Fruit fly (Drosophila melanogaster) whole organism, wandering third instar larva: ENCODE data around the gene Faa.
A peak's percentile ranks its signal among the peaks of the same experiment; 100 is the strongest.

Experiments
- Abd-B ChIP-seq: fragments of >200 bp; optimal IDR thresholded peaks from 2 replicates; lab custom pipeline; 2017; ENCODE audit warnings: missing biosample characterization, missing genetic modification characterization
- CG32264 ChIP-seq: fragments of 200-800 bp; sonication (Bioruptor generic); optimal IDR thresholded peaks from 2 replicates; lab custom pipeline; 2016; ENCODE audit warnings: missing biosample characterization, missing genetic modification characterization
- CG9705 ChIP-seq: fragments of 200-800 bp; sonication (Bioruptor generic); optimal IDR thresholded peaks from 2 replicates; lab custom pipeline; 2018; ENCODE audit warnings: missing biosample characterization, mild to moderate bottlenecking, missing genetic modification characterization
- CrebA ChIP-seq: fragments of 200-800 bp; sonication (Bioruptor generic); optimal IDR thresholded peaks from 2 replicates; lab custom pipeline; 2016; ENCODE audit warnings: missing biosample characterization, mild to moderate bottlenecking, missing genetic modification characterization, borderline replicate concordance
- Dfd ChIP-seq: fragments of >200 bp; optimal IDR thresholded peaks from 2 replicates; lab custom pipeline; 2017; ENCODE audit warnings: missing biosample characterization, missing genetic modification characterization
- Dif ChIP-seq: fragments of 200-275, 200-300 bp; sonication (Bioruptor generic); optimal IDR thresholded peaks from 2 replicates; lab custom pipeline; 2018; ENCODE audit warnings: missing biosample characterization, missing genetic modification characterization; ENCODE audit not compliant: partially characterized antibody
- GATAd ChIP-seq: sonication (Bioruptor generic); optimal IDR thresholded peaks from 2 replicates; lab custom pipeline; 2016; ENCODE audit warnings: missing biosample characterization, missing genetic modification characterization
- HLH106 ChIP-seq: fragments of 200-800 bp; optimal IDR thresholded peaks from 3 replicates; lab custom pipeline; 2019; ENCODE audit warnings: missing biosample characterization, mild to moderate bottlenecking, missing genetic modification characterization, moderate library complexity
- Hnf4 ChIP-seq: fragments of 200-800 bp; sonication (Bioruptor generic); optimal IDR thresholded peaks from 2 replicates; lab custom pipeline; 2016; ENCODE audit warnings: missing biosample characterization, mild to moderate bottlenecking, missing genetic modification characterization
- Hr78 ChIP-seq: fragments of >200 bp; optimal IDR thresholded peaks from 2 replicates; lab custom pipeline; 2017; ENCODE audit warnings: missing biosample characterization, missing genetic modification characterization
- Hr83 ChIP-seq: fragments of 200-300 bp; sonication (Bioruptor generic); optimal IDR thresholded peaks from 2 replicates; lab custom pipeline; 2016; ENCODE audit warnings: missing biosample characterization, mild to moderate bottlenecking, missing genetic modification characterization, moderate library complexity; ENCODE audit not compliant: poor library complexity, severe bottlenecking
- Jra ChIP-seq: sonication (Bioruptor generic); optimal IDR thresholded peaks from 2 replicates; lab custom pipeline; 2016; ENCODE audit warnings: missing biosample characterization, missing genetic modification characterization
- Mio ChIP-seq: sonication (Bioruptor generic); optimal IDR thresholded peaks from 2 replicates; lab custom pipeline; 2016; ENCODE audit warnings: missing biosample characterization, missing genetic modification characterization
- Myc ChIP-seq: fragments of >200 bp; optimal IDR thresholded peaks from 2 replicates; lab custom pipeline; 2017
- N ChIP-seq: fragments of >200 bp; optimal IDR thresholded peaks from 2 replicates; lab custom pipeline; 2018; ENCODE audit warnings: missing biosample characterization, missing external identifiers, missing genetic modification characterization
- OdsH ChIP-seq: fragments of 200-800 bp; sonication (Bioruptor generic); optimal IDR thresholded peaks from 2 replicates; lab custom pipeline; 2016; ENCODE audit warnings: missing biosample characterization, mild to moderate bottlenecking, missing genetic modification characterization
- Rel ChIP-seq, 2 experiments: fragments of 200-800 bp; sonication (Bioruptor generic) in 1 of 2; optimal IDR thresholded peaks; 2 replicates in 1 of 2; 3 replicates in 1 of 2; lab custom pipeline; 2016 to 2019; ENCODE audit warnings: mild to moderate bottlenecking in 2 of 2, missing biosample characterization in 2 of 2, missing genetic modification characterization in 2 of 2, moderate library complexity in 1 of 2
- Sp1 ChIP-seq: fragments of 200-800 bp; sonication (Bioruptor generic); optimal IDR thresholded peaks from 3 replicates; lab custom pipeline; 2019; ENCODE audit warnings: missing biosample characterization, mild to moderate bottlenecking, missing genetic modification characterization, moderate library complexity
- Vsx2 ChIP-seq: fragments of 200-300, 225-300 bp; sonication (Bioruptor generic); optimal IDR thresholded peaks from 2 replicates; lab custom pipeline; 2018; ENCODE audit warnings: missing biosample characterization, missing genetic modification characterization; ENCODE audit not compliant: partially characterized antibody
- br ChIP-seq: fragments of 200-800 bp; sonication (Bioruptor generic); optimal IDR thresholded peaks from 2 replicates; lab custom pipeline; 2016; ENCODE audit warnings: missing biosample characterization, missing genetic modification characterization
- brk ChIP-seq: fragments of 200-800 bp; sonication (Bioruptor generic); optimal IDR thresholded peaks from 2 replicates; lab custom pipeline; 2016; ENCODE audit warnings: missing biosample characterization, mild to moderate bottlenecking, missing genetic modification characterization
- dl ChIP-seq, 2 experiments: fragments of 175-275, 200-275 bp in 1 of 2; fragments of 200-275 bp in 1 of 2; sonication (Bioruptor generic); optimal IDR thresholded peaks; lab custom pipeline; 2018; ENCODE audit warnings: mild to moderate bottlenecking in 2 of 2, missing biosample characterization in 2 of 2, missing genetic modification characterization in 2 of 2, moderate library complexity in 2 of 2; ENCODE audit not compliant: partially characterized antibody in 2 of 2, insufficient read depth in 1 of 2
- dmrt93B ChIP-seq: fragments of 200-800 bp; sonication (Bioruptor generic); optimal IDR thresholded peaks from 2 replicates; lab custom pipeline; 2018; ENCODE audit warnings: missing biosample characterization, mild to moderate bottlenecking, missing genetic modification characterization
- dsf ChIP-seq: sonication (Bioruptor generic); optimal IDR thresholded peaks from 2 replicates; lab custom pipeline; 2016; ENCODE audit warnings: missing biosample characterization, missing genetic modification characterization, borderline replicate concordance
- ey ChIP-seq: fragments of 200-800 bp; sonication (Bioruptor generic); optimal IDR thresholded peaks from 2 replicates; lab custom pipeline; 2016; ENCODE audit warnings: missing biosample characterization, missing genetic modification characterization
- foxo ChIP-seq, 2 experiments: fragments of 200-800 bp; sonication (Bioruptor generic); optimal IDR thresholded peaks; 2 replicates in 1 of 2; 3 replicates in 1 of 2; lab custom pipeline; 2016 to 2017; ENCODE audit warnings: missing biosample characterization in 2 of 2, missing genetic modification characterization in 2 of 2
- fru ChIP-seq: fragments of 200-800 bp; sonication (Bioruptor generic); optimal IDR thresholded peaks from 3 replicates; lab custom pipeline; 2016; ENCODE audit warnings: missing biosample characterization, mild to moderate bottlenecking, missing genetic modification characterization
- h ChIP-seq: fragments of 200-800 bp; sonication (Bioruptor generic); optimal IDR thresholded peaks from 3 replicates; lab custom pipeline; 2016; ENCODE audit warnings: missing biosample characterization, mild to moderate bottlenecking, missing genetic modification characterization
- jim ChIP-seq: fragments of 175-275, 200-325 bp; sonication (Bioruptor generic); optimal IDR thresholded peaks from 2 replicates; lab custom pipeline; 2016; ENCODE audit warnings: missing biosample characterization, mild to moderate bottlenecking, missing genetic modification characterization
- lola ChIP-seq: fragments of >200 bp; optimal IDR thresholded peaks from 2 replicates; lab custom pipeline; 2017; ENCODE audit warnings: missing biosample characterization, missing genetic modification characterization
- pan ChIP-seq: fragments of >200 bp; optimal IDR thresholded peaks from 2 replicates; lab custom pipeline; 2017
- psq ChIP-seq: fragments of 200-800 bp; sonication (Bioruptor generic); optimal IDR thresholded peaks from 3 replicates; lab custom pipeline; 2017; ENCODE audit warnings: missing biosample characterization, mild to moderate bottlenecking, missing genetic modification characterization, moderate library complexity
- rgr ChIP-seq: fragments of 200-800 bp; sonication (Bioruptor generic); optimal IDR thresholded peaks from 3 replicates; lab custom pipeline; 2016; ENCODE audit warnings: missing biosample characterization, mild to moderate bottlenecking, missing genetic modification characterization
- sage ChIP-seq: fragments of 200-800 bp; sonication (Bioruptor generic); optimal IDR thresholded peaks from 2 replicates; lab custom pipeline; 2016; ENCODE audit warnings: missing biosample characterization, mild to moderate bottlenecking, missing genetic modification characterization
- sv ChIP-seq: fragments of 200-800 bp; sonication (Bioruptor generic); optimal IDR thresholded peaks from 3 replicates; lab custom pipeline; 2016; ENCODE audit warnings: missing biosample characterization, missing genetic modification characterization
- tai ChIP-seq: sonication (Bioruptor generic); optimal IDR thresholded peaks from 2 replicates; lab custom pipeline; 2016; ENCODE audit warnings: missing biosample characterization, missing genetic modification characterization
- usp ChIP-seq: fragments of >200 bp; optimal IDR thresholded peaks from 2 replicates; lab custom pipeline; 2017; ENCODE audit warnings: missing biosample characterization, missing genetic modification characterization
- woc ChIP-seq: sonication (Bioruptor generic); optimal IDR thresholded peaks from 2 replicates; lab custom pipeline; 2016; ENCODE audit warnings: missing biosample characterization, mild to moderate bottlenecking, missing genetic modification characterization

The Faa gene

DNA sequence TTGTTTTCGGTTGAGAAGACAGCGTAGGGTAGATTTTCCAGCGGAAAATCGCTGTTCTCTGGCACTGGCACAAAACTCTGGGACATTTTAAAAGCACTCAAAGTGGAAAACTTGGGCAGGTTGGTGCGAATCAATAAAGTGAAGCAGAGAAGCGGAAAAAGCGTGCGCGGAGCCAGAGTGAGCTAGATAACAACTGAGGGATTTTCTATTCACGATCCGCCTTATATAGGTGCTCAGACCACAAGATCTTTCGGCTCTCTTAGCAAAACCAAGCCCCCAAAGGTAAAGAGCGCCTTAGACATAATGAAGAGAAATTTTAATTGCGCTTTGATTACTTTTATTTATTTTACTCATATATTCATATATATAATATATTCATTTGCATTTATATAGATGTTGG, at the start of gene Faa:
TSS of gene Faa (minus strand) at position 200 of the 400 bp plus-strand sequence.
- TF ChIP-seq HLH106 (tag; lab: Kevin White, UChicago), result no peak
- TF ChIP-seq brk, result no peak
- TF ChIP-seq woc (GFP tag; lab: Kevin White, UChicago), result no peak
- no peak for TF ChIP-seq N (GFP tag; lab: Kevin White, UChicago)
- no peak for TF ChIP-seq GATAd (GFP tag; lab: Kevin White, UChicago)
- no peak for TF ChIP-seq h (GFP tag; lab: Kevin White, UChicago)
- TF ChIP-seq fru, result no peak
- TF ChIP-seq Hnf4, result no peak
- TF ChIP-seq Hr78, result no peak
- TF ChIP-seq OdsH (GFP tag; lab: Kevin White, UChicago), result no peak
- no peak for TF ChIP-seq psq
- TF ChIP-seq dsf (GFP tag; lab: Kevin White, UChicago), result no peak
- no peak for TF ChIP-seq CrebA
- no peak for TF ChIP-seq sv (GFP tag; lab: Kevin White, UChicago)
- TF ChIP-seq Jra (GFP tag; lab: Kevin White, UChicago), result no peak
- TF ChIP-seq sage (GFP tag; lab: Kevin White, UChicago), result no peak
- TF ChIP-seq dl (GFP tag; optimal IDR thresholded peaks at IDR 0.05; lab: Kevin White, UChicago; ENCODE audit: insufficient read depth in 1 of 2, partially characterized antibody in 2 of 2), result no peak

DNA sequence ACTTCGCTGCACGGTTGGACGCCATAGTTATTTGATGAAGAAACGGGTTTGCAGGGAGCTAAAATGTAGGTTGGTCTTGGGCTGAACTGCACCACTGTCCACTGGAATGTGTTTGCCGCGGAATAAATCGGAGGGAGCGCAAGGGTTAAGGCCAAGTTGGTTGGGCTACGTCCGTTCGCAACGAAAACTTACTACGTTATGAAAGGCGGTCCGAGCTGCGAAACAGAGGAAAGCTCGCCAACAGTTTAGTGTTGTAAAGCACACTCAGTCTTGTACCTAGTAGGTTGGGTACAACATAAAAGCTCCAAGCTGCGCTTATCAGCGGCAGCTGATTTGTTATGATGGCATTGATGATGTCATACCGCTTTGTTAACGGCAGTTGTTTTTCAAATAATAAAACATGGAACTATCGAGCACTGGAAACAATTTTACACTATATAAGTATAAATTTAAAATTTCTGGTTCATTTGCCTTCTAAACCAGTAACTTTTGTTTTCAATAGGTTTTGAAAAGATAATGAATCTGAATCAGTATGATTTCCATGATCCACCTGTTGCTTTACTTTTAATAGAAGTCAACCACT, 48.5 kb upstream of the Faa start, which contains the start of gene Chd64:
TSS of gene Chd64 (minus strand) at position 204 of the 583 bp plus-strand sequence.
- TF ChIP-seq pan, result no peak
- TF ChIP-seq sage (GFP tag; lab: Kevin White, UChicago), result peak; percentile 73
- TF ChIP-seq Sp1 (GFP tag; lab: Kevin White, UChicago), result peak; percentile 72
- peak; percentile 84 for TF ChIP-seq Rel (GFP tag; optimal IDR thresholded peaks at IDR 0.05; lab: Kevin White, UChicago)
- TF ChIP-seq Rel (tag; optimal IDR thresholded peaks at IDR 0.05; lab: Kevin White, UChicago), result peak; percentile 71
- TF ChIP-seq foxo (GFP tag; optimal IDR thresholded peaks at IDR 0.05; lab: Kevin White, UChicago), result no peak
- TF ChIP-seq CG9705 (GFP tag; lab: Kevin White, UChicago), result no peak
- TF ChIP-seq woc (GFP tag; lab: Kevin White, UChicago), result peak; percentile 58
- peak; percentile 69 for TF ChIP-seq brk
- no peak for TF ChIP-seq Hnf4
- TF ChIP-seq Mio (GFP tag; lab: Kevin White, UChicago), result no peak
- TF ChIP-seq Abd-B (GFP tag; lab: Kevin White, UChicago), result no peak
- no peak for TF ChIP-seq usp
- TF ChIP-seq Dfd, result no peak
- peak; percentile 79 for TF ChIP-seq Vsx2 (GFP tag; lab: Kevin White, UChicago)
- TF ChIP-seq br, result peak; percentile 67
- TF ChIP-seq N (GFP tag; lab: Kevin White, UChicago), result no peak
- TF ChIP-seq Hr78, result no peak
- TF ChIP-seq jim (GFP tag; lab: Kevin White, UChicago), result no peak
- no peak for TF ChIP-seq tai
- TF ChIP-seq Dif (GFP tag; lab: Kevin White, UChicago), result peak; percentile 25
- TF ChIP-seq lola (GFP tag; lab: Kevin White, UChicago), result no peak
- peak; percentile 78 for TF ChIP-seq h (GFP tag; lab: Kevin White, UChicago)
- no peak for TF ChIP-seq CrebA
- peak; percentile 54 for TF ChIP-seq psq
- TF ChIP-seq rgr, result peak; percentile 70
- TF ChIP-seq sv (GFP tag; lab: Kevin White, UChicago), result no peak
- TF ChIP-seq GATAd (GFP tag; lab: Kevin White, UChicago), result no peak
- no peak for TF ChIP-seq Myc (lab: Kevin White, UChicago)
- no peak for TF ChIP-seq dmrt93B (GFP tag; lab: Kevin White, UChicago)
- peak; percentile 89 for TF ChIP-seq Hr83 (GFP tag; lab: Kevin White, UChicago)
- TF ChIP-seq ey, result peak; percentile 48
- TF ChIP-seq Jra (GFP tag; lab: Kevin White, UChicago), result peak; percentile 67
- TF ChIP-seq OdsH (GFP tag; lab: Kevin White, UChicago), result peak; percentile 71
- no peak for TF ChIP-seq dsf (GFP tag; lab: Kevin White, UChicago)
- no peak for TF ChIP-seq dl (GFP tag; optimal IDR thresholded peaks at IDR 0.05; lab: Kevin White, UChicago; ENCODE audit: insufficient read depth in 1 of 2, partially characterized antibody in 2 of 2)
- TF ChIP-seq HLH106 (tag; lab: Kevin White, UChicago), result no peak
- TF ChIP-seq CG32264 (GFP tag; lab: Kevin White, UChicago), result peak; percentile 36
- TF ChIP-seq fru, result peak; percentile 78
